Fruit fly (Drosophila melanogaster): ENCODE measurements around the gene CG43954.

Gene CG43954

dm6 chr3L:16709673-16710257, 1.7 kb downstream of the CG43954 start (continued):
- TF ChIP-seq Eip78C (GFP tag) (peak; percentile 83), CG6792 (GFP tag; optimal IDR thresholded peaks at IDR 0.05) (no peak), achi (GFP tag; optimal IDR thresholded peaks at IDR 0.05) (no peak), CG11294 (GFP tag; IDR thresholded peaks at IDR 0.05) (no peak), topi (GFP tag; optimal IDR thresholded peaks at IDR 0.05) (no peak), CG4318 (GFP tag; optimal IDR thresholded peaks at IDR 0.05) (no peak), Gug (GFP tag; IDR thresholded peaks at IDR 0.05) (no peak), vri (GFP tag; optimal IDR thresholded peaks at IDR 0.05) (no peak), CG3032 (tag; optimal IDR thresholded peaks at IDR 0.05) (no peak), Eip93F (GFP tag; optimal IDR thresholded peaks at IDR 0.05) (peak; percentile 1), fd85E (GFP tag; optimal IDR thresholded peaks at IDR 0.05) (no peak), CG3919 (GFP tag; optimal IDR thresholded peaks at IDR 0.05) (no peak), CG6808 (GFP tag; optimal IDR thresholded peaks at IDR 0.05) (no peak), CG31627 (GFP tag; optimal IDR thresholded peaks at IDR 0.05) (no peak), ss (GFP tag; optimal IDR thresholded peaks at IDR 0.05) (no peak), CG7368 (GFP tag; optimal IDR thresholded peaks at IDR 0.05) (no peak), svp (GFP tag) (no peak), Hr38 (GFP tag; optimal IDR thresholded peaks at IDR 0.05) (no peak), lz (GFP tag; optimal IDR thresholded peaks at IDR 0.05) (no peak), CG1621 (tag; optimal IDR thresholded peaks at IDR 0.05) (no peak), CG8119 (GFP tag; IDR thresholded peaks at IDR 0.05) (peak; percentile 25; the same call in 2 of the 3 replicates), net (GFP tag; optimal IDR thresholded peaks at IDR 0.05) (no peak), Met (GFP tag; optimal IDR thresholded peaks at IDR 0.05) (no peak), CG6163 (GFP tag; IDR thresholded peaks at IDR 0.05) (peak; percentile 7; the same call in 1 of the 3 replicates), pdm3 (GFP tag; optimal IDR thresholded peaks at IDR 0.05) (no peak), Sox14 (GFP tag; optimal IDR thresholded peaks at IDR 0.05) (no peak), CG6854 (GFP tag; optimal IDR thresholded peaks at IDR 0.05) (peak; percentile 82), CG9139 (GFP tag; optimal IDR thresholded peaks at IDR 0.05) (no peak)

dm6 chr3L:16708738-16709350, 2.6 kb downstream of the CG43954 start:
- TF ChIP-seq Blimp-1 (GFP tag; optimal IDR thresholded peaks at IDR 0.05), result no peak
- TF ChIP-seq CG15336 (GFP tag; IDR thresholded peaks at IDR 0.05), result no peak
- no peak for TF ChIP-seq fd85E (GFP tag; optimal IDR thresholded peaks at IDR 0.05)
- TF ChIP-seq fkh (GFP tag; optimal IDR thresholded peaks at IDR 0.05), result peak; percentile 74
- TF ChIP-seq cyc (GFP tag; optimal IDR thresholded peaks at IDR 0.05), result no peak

dm6 chr3L:16705630-16706029, 5.8 kb downstream of the CG43954 start:
- TF ChIP-seq Eip75B (GFP tag; optimal IDR thresholded peaks at IDR 0.05) (no peak), eg (GFP tag; IDR thresholded peaks at IDR 0.05) (no peak), Hr4 (GFP tag; optimal IDR thresholded peaks at IDR 0.05) (no peak)

- no peak for TF ChIP-seq Lpt (GFP tag; optimal IDR thresholded peaks at IDR 0.05)
- no peak for TF ChIP-seq CG6276 (GFP tag; optimal IDR thresholded peaks at IDR 0.05)
Observed at dm6 chr3L:16704673-16705072, 6.8 kb downstream of the CG43954 start, which contains the start of gene CG9692. Gene CG9692, plus strand, starts transcription at chr3L:16704973.

Data from whole organism, prepupa.